Worm (Caenorhabditis elegans): Measurements from ENCODE around the gene best-2.

The best-2 gene

ce11 chrIV:13098652-13099051, 14.2 kb downstream of the best-2 start, which contains the start of the genes dli-1, tin-9.2 and exos-4.1 (continued):
- TF ChIP-seq nhr-71 (tag; optimal IDR thresholded peaks at IDR 0.05) (peak; percentile 88), jun-1 (tag; optimal IDR thresholded peaks at IDR 0.05) (peak; percentile 14), xbp-1 (tag; optimal IDR thresholded peaks at IDR 0.05) (peak; percentile 78), F16B12.6 (tag; optimal IDR thresholded peaks at IDR 0.05) (peak; percentile 94), snu-23 (GFP tag; optimal IDR thresholded peaks at IDR 0.05) (peak; percentile 86), ceh-8 (GFP tag; optimal IDR thresholded peaks at IDR 0.05) (no peak), hpl-2 (GFP tag; optimal IDR thresholded peaks at IDR 0.05) (no peak), dpl-1 (GFP tag; optimal IDR thresholded peaks at IDR 0.05) (peak; percentile 73 to 84 (median 79)), ceh-88 (GFP tag; IDR thresholded peaks at IDR 0.05) (no peak), rnt-1 (tag; optimal IDR thresholded peaks at IDR 0.05) (peak; percentile 69), nhr-90 (tag; optimal IDR thresholded peaks at IDR 0.05; ENCODE audit: poor library complexity) (peak; percentile 63), aha-1 (tag; optimal IDR thresholded peaks at IDR 0.05) (no peak), nhr-237 (tag; optimal IDR thresholded peaks at IDR 0.05) (no peak), ceh-82 (tag; optimal IDR thresholded peaks at IDR 0.05) (peak; percentile 41 to 62 (median 62)), fkh-4 (tag; optimal IDR thresholded peaks at IDR 0.05; ENCODE audit: borderline replicate concordance) (no peak), vab-15 (tag; optimal IDR thresholded peaks at IDR 0.05) (no peak), zag-1 (tag; optimal IDR thresholded peaks at IDR 0.05) (no peak), mab-9 (GFP tag; IDR thresholded peaks at IDR 0.05) (peak; percentile 10; the same call in 1 of the 2 replicates), nhr-19 (GFP tag; conservative IDR thresholded peaks at IDR 0.05) (peak; percentile 76), sup-37 (GFP tag; optimal IDR thresholded peaks at IDR 0.05) (no peak), tbx-2 (tag; optimal IDR thresholded peaks at IDR 0.05) (peak; percentile 81), lin-15B (tag; optimal IDR thresholded peaks at IDR 0.05) (peak; percentile 62), hlh-17 (GFP tag; optimal IDR thresholded peaks at IDR 0.05; ENCODE audit: borderline replicate concordance) (no peak), nhr-28 (tag; optimal IDR thresholded peaks at IDR 0.05) (no peak), elt-2 (tag; optimal IDR thresholded peaks at IDR 0.05) (no peak), egl-27 (tag; optimal IDR thresholded peaks at IDR 0.05) (no peak), isw-1 (GFP tag; IDR thresholded peaks at IDR 0.05) (peak; percentile 79), grh-1 (GFP tag; IDR thresholded peaks at IDR 0.05) (peak; percentile 13; the same call in 1 of the 2 replicates), irx-1 (tag; optimal IDR thresholded peaks at IDR 0.05) (peak; percentile 51), unc-98 (GFP tag; IDR thresholded peaks at IDR 0.05) (no peak), lin-35 (GFP tag; optimal IDR thresholded peaks at IDR 0.05) (peak; percentile 80 to 82), snpc-4 (tag; optimal IDR thresholded peaks at IDR 0.05) (peak; percentile 57), unc-30 (tag; optimal IDR thresholded peaks at IDR 0.05) (no peak), aly-2 (tag; optimal IDR thresholded peaks at IDR 0.05) (no peak), lin-39 (tag; optimal IDR thresholded peaks at IDR 0.05) (peak; percentile 73), swsn-7 (tag; optimal IDR thresholded peaks at IDR 0.05) (peak; percentile 74), lsy-2 (tag; optimal IDR thresholded peaks at IDR 0.05) (peak; percentile 89 to 90), fkh-10 (GFP tag; optimal IDR thresholded peaks at IDR 0.05) (no peak), tlp-1 (tag; optimal IDR thresholded peaks at IDR 0.05) (no peak), nhr-76 (tag; optimal IDR thresholded peaks at IDR 0.05) (no peak), nhr-47 (tag; optimal IDR thresholded peaks at IDR 0.05) (peak; percentile 85), C34B4.2 (tag; optimal IDR thresholded peaks at IDR 0.05) (no peak), mdl-1 (tag; optimal IDR thresholded peaks at IDR 0.05) (peak in 1 of 2 experiments; percentile 49), egl-13 (tag; optimal IDR thresholded peaks at IDR 0.05) (peak; percentile 49), unc-86 (tag; optimal IDR thresholded peaks at IDR 0.05) (peak; percentile 69), nhr-77 (tag; optimal IDR thresholded peaks at IDR 0.05) (peak; percentile 17), C04F5.9 (tag; optimal IDR thresholded peaks at IDR 0.05) (peak; percentile 50), C16A3.4 (tag; optimal IDR thresholded peaks at IDR 0.05) (peak; percentile 53), unc-62 (GFP tag; optimal IDR thresholded peaks at IDR 0.05) (no peak), nhr-12 (tag; optimal IDR thresholded peaks at IDR 0.05) (no peak), efl-3 (GFP tag; optimal IDR thresholded peaks at IDR 0.05) (no peak), lin-14 (GFP tag; optimal IDR thresholded peaks at IDR 0.05) (no peak), mep-1 (tag; optimal IDR thresholded peaks at IDR 0.05) (peak; percentile 95)

Measured in whole organism, L1 larva.